Fruit fly (Drosophila melanogaster) whole organism, prepupa: ENCODE results near the gene Sulf1.
A peak's percentile ranks its signal among the peaks of the same experiment; 100 is the strongest.

ENCODE experiments used
- Blimp-1 ChIP-seq: fragments of 200-800 bp; sonication (Bioruptor generic); optimal IDR thresholded peaks from 3 replicates; lab custom pipeline; 2017; ENCODE audit warnings: missing biosample characterization, missing genetic modification characterization, mild to moderate bottlenecking, moderate library complexity, missing genetic modification reagents
- CG10631 ChIP-seq: fragments of 200-800 bp; sonication (Bioruptor generic); optimal IDR thresholded peaks from 2 replicates; lab custom pipeline; 2016; ENCODE audit warnings: missing biosample characterization, missing genetic modification characterization
- CG11902 ChIP-seq: fragments of 200-800 bp; sonication (Bioruptor generic); optimal IDR thresholded peaks from 3 replicates; lab custom pipeline; 2016; ENCODE audit warnings: missing biosample characterization, missing genetic modification characterization
- CG16779 ChIP-seq: fragments of 200-800 bp; sonication (Bioruptor generic); optimal IDR thresholded peaks from 3 replicates; lab custom pipeline; 2017; ENCODE audit warnings: missing biosample characterization, mild to moderate bottlenecking, missing genetic modification characterization
- CG3032 ChIP-seq: fragments of 200-800 bp; optimal IDR thresholded peaks from 2 replicates; lab custom pipeline; 2019; ENCODE audit warnings: missing biosample characterization, mild to moderate bottlenecking, missing genetic modification characterization, moderate library complexity
- CG31627 ChIP-seq: fragments of 200-800 bp; sonication (Bioruptor generic); optimal IDR thresholded peaks from 3 replicates; lab custom pipeline; 2016; ENCODE audit warnings: missing biosample characterization, missing genetic modification characterization
- CG32006 ChIP-seq: fragments of 200-800 bp; sonication (Bioruptor generic); optimal IDR thresholded peaks from 3 replicates; lab custom pipeline; 2017; ENCODE audit warnings: missing biosample characterization, mild to moderate bottlenecking, missing genetic modification characterization
- CG34406 ChIP-seq: fragments of 200-800 bp; sonication (Bioruptor generic); optimal IDR thresholded peaks from 3 replicates; lab custom pipeline; 2016; ENCODE audit warnings: missing biosample characterization, missing genetic modification characterization
- CG6163 ChIP-seq: fragments of 200-800 bp; sonication (Bioruptor generic); IDR thresholded peaks from 3 replicates; pipeline ENCODE4 v1.3.6; 2022; ENCODE audit warnings: missing biosample characterization, missing genetic modification characterization
- CG6792 ChIP-seq: fragments of 200-800 bp; sonication (Bioruptor generic); optimal IDR thresholded peaks from 3 replicates; lab custom pipeline; 2016; ENCODE audit warnings: missing biosample characterization, missing genetic modification characterization
- CG6808 ChIP-seq: fragments of 200-800 bp; sonication (Bioruptor generic); optimal IDR thresholded peaks from 3 replicates; lab custom pipeline; 2017; ENCODE audit warnings: missing biosample characterization, missing genetic modification characterization, mild to moderate bottlenecking, moderate library complexity, missing genetic modification reagents
- CG6854 ChIP-seq: fragments of 200-800 bp; sonication (Bioruptor generic); optimal IDR thresholded peaks from 2 replicates; lab custom pipeline; 2017; ENCODE audit warnings: missing biosample characterization, mild to moderate bottlenecking, missing genetic modification characterization
- CG7368 ChIP-seq: fragments of 200-800 bp; sonication (Bioruptor generic); optimal IDR thresholded peaks from 3 replicates; lab custom pipeline; 2016; ENCODE audit warnings: missing biosample characterization, missing genetic modification characterization
- CG8119 ChIP-seq: fragments of 200-800 bp; sonication (Bioruptor generic); IDR thresholded peaks from 3 replicates; pipeline ENCODE4 v1.3.6; 2022; ENCODE audit warnings: missing biosample characterization, missing genetic modification characterization
- CG8319 ChIP-seq: fragments of 200-800 bp; sonication (Bioruptor generic); optimal IDR thresholded peaks from 3 replicates; lab custom pipeline; 2016; ENCODE audit warnings: missing biosample characterization, missing genetic modification characterization
- CG9139 ChIP-seq: fragments of 200-800 bp; sonication (Bioruptor generic); optimal IDR thresholded peaks from 3 replicates; lab custom pipeline; 2017; ENCODE audit warnings: missing biosample characterization, mild to moderate bottlenecking, missing genetic modification characterization
- Eip75B ChIP-seq: fragments of 200-800 bp; sonication (Bioruptor generic); optimal IDR thresholded peaks from 3 replicates; lab custom pipeline; 2016; ENCODE audit warnings: missing biosample characterization, missing genetic modification characterization
- Eip78C ChIP-seq: fragments of 200-800 bp; sonication (Bioruptor generic); peaks from one replicate; lab custom pipeline; 2016; ENCODE audit warnings: missing biosample characterization, missing genetic modification characterization
- Ets21C ChIP-seq: fragments of 200-800 bp; sonication (Bioruptor generic); optimal IDR thresholded peaks from 3 replicates; lab custom pipeline; 2016; ENCODE audit warnings: missing biosample characterization, missing genetic modification characterization
- Gug ChIP-seq: fragments of 200-800 bp; sonication (Bioruptor generic); IDR thresholded peaks from 2 replicates; pipeline ENCODE4 v1.3.6; 2022; ENCODE audit warnings: missing biosample characterization, missing genetic modification characterization
- Hr39 ChIP-seq: fragments of 200-800 bp; sonication (Bioruptor generic); optimal IDR thresholded peaks from 2 replicates; lab custom pipeline; 2016; ENCODE audit warnings: missing biosample characterization, missing genetic modification characterization
- Smox ChIP-seq: fragments of 200-800 bp; sonication (Bioruptor generic); optimal IDR thresholded peaks from 3 replicates; lab custom pipeline; 2016; ENCODE audit warnings: missing biosample characterization, missing genetic modification characterization
- Sox102F ChIP-seq: fragments of 200-800 bp; sonication (Bioruptor generic); optimal IDR thresholded peaks from 2 replicates; lab custom pipeline; 2016; ENCODE audit warnings: missing biosample characterization, mild to moderate bottlenecking, missing genetic modification characterization
- achi ChIP-seq: fragments of 200-800 bp; sonication (Bioruptor generic); optimal IDR thresholded peaks from 3 replicates; lab custom pipeline; 2016; ENCODE audit warnings: missing biosample characterization, missing genetic modification characterization
- acj6 ChIP-seq: fragments of 200-800 bp; sonication (Bioruptor generic); optimal IDR thresholded peaks from 3 replicates; lab custom pipeline; 2016; ENCODE audit warnings: missing biosample characterization, missing genetic modification characterization
- dsx ChIP-seq: fragments of 200-800 bp; optimal IDR thresholded peaks from 3 replicates; lab custom pipeline; 2019; ENCODE audit warnings: missing biosample characterization, mild to moderate bottlenecking, missing genetic modification characterization, moderate library complexity; ENCODE audit not compliant: poor library complexity, severe bottlenecking
- eg ChIP-seq: fragments of 200-800 bp; sonication (Bioruptor generic); IDR thresholded peaks from 3 replicates; pipeline ENCODE4 v1.3.6; 2022; ENCODE audit warnings: missing biosample characterization, missing genetic modification characterization
- esn ChIP-seq: fragments of 200-800 bp; sonication (Bioruptor generic); optimal IDR thresholded peaks from 2 replicates; lab custom pipeline; 2016; ENCODE audit warnings: missing biosample characterization, mild to moderate bottlenecking, missing genetic modification characterization, moderate library complexity
- fd59A ChIP-seq: fragments of 200-800 bp; sonication (Bioruptor generic); optimal IDR thresholded peaks from 2 replicates; lab custom pipeline; 2017; ENCODE audit warnings: missing biosample characterization, mild to moderate bottlenecking, missing genetic modification characterization, missing genetic modification reagents
- fkh ChIP-seq: fragments of 200-800 bp; sonication (Bioruptor generic); optimal IDR thresholded peaks from 3 replicates; lab custom pipeline; 2017; ENCODE audit warnings: missing biosample characterization, mild to moderate bottlenecking, missing genetic modification characterization, moderate library complexity
- net ChIP-seq: fragments of 200-800 bp; sonication (Bioruptor generic); optimal IDR thresholded peaks from 3 replicates; lab custom pipeline; 2016; ENCODE audit warnings: missing biosample characterization, missing genetic modification characterization
- salr ChIP-seq, 2 experiments: fragments of 200-800 bp; sonication (Bioruptor generic); optimal IDR thresholded peaks; 3 replicates each; lab custom pipeline; 2016 to 2018; ENCODE audit warnings: missing biosample characterization in 2 of 2, missing genetic modification characterization in 2 of 2, mild to moderate bottlenecking in 1 of 2
- svp ChIP-seq: fragments of 200-800 bp; sonication (Bioruptor generic); peaks from one replicate; lab custom pipeline; 2016; ENCODE audit warnings: missing biosample characterization, missing genetic modification characterization
- vri ChIP-seq: fragments of 200-800 bp; sonication (Bioruptor generic); optimal IDR thresholded peaks from 3 replicates; lab custom pipeline; 2016; ENCODE audit warnings: missing biosample characterization, mild to moderate bottlenecking, missing genetic modification characterization

Sulf1 gene

dm6 chr3R:16368288-16368687 is 28.9 kb upstream of the Sulf1 start, which contains the start of gene js (continued):
- TF ChIP-seq CG9139 (GFP tag; lab: Kevin White, UChicago): no peak
- TF ChIP-seq CG7368 (GFP tag; lab: Kevin White, UChicago): peak; percentile 30
- no peak for TF ChIP-seq Blimp-1 (GFP tag; lab: Kevin White, UChicago)
- TF ChIP-seq CG3032 (tag; lab: Kevin White, UChicago): no peak
- TF ChIP-seq Eip78C: no peak
- peak; percentile 91 for TF ChIP-seq CG32006 (GFP tag; lab: Kevin White, UChicago)
- TF ChIP-seq Eip75B (GFP tag; lab: Kevin White, UChicago): no peak

- TF ChIP-seq Hr39 (no peak), CG10631 (no peak), Ets21C (GFP tag; lab: Kevin White, UChicago) (no peak)
Observed at dm6 chr3R:16360008-16360407, 20.6 kb upstream of the Sulf1 start, which contains the start of gene CG42446. CG42446 (minus strand) TSS chr3R:16360108.

dm6 chr3R:16359098-16359497 is 19.7 kb upstream of the Sulf1 start, which contains the start of gene CG17931:
CG17931 (minus strand) TSS chr3R:16359466.
- TF ChIP-seq Gug (no peak), CG31627 (no peak), Eip78C (no peak), achi (GFP tag; lab: Kevin White, UChicago) (peak; percentile 98), dsx (GFP tag; lab: Kevin White, UChicago) (peak; percentile 74), net (no peak), CG6808 (GFP tag; lab: Kevin White, UChicago) (peak; percentile 100), fd59A (no peak)

- no peak for TF ChIP-seq Gug
- 0 out of 3 replicates have a peak, but pooled peaks have one; percentile 15 for TF ChIP-seq CG6163 (GFP tag; lab: Robert Waterston, UW)
- peak; percentile 73 for TF ChIP-seq CG6854
- peak; percentile 33 for TF ChIP-seq CG16779 (tag; lab: Kevin White, UChicago)
- peak; percentile 24; the same call in 1 of the 3 replicates for TF ChIP-seq eg (GFP tag; lab: Robert Waterston, UW)
- TF ChIP-seq, all 60 proteins: peak for 4
Observed at dm6 chr3R:16356863-16357215, 17.5 kb upstream of the Sulf1 start, which contains the start of gene CG10311. CG10311 (minus strand) TSS chr3R:16357015.

dm6 chr3R:16356215-16356862 is 17.0 kb upstream of the Sulf1 start:
- TF ChIP-seq fd59A: no peak
- TF ChIP-seq salr (GFP tag; optimal IDR thresholded peaks at IDR 0.05; lab: Kevin White, UChicago): peak in 1 of 2 experiments; percentile 23
- peak; percentile 9 for TF ChIP-seq net
- no peak for TF ChIP-seq CG8119 (GFP tag; lab: Robert Waterston, UW)
- TF ChIP-seq dsx (GFP tag; lab: Kevin White, UChicago): no peak
- no peak for TF ChIP-seq esn
- TF ChIP-seq CG31627: no peak
- TF ChIP-seq Eip78C: peak; percentile 1
- peak; percentile 94 for TF ChIP-seq svp (GFP tag; lab: Kevin White, UChicago)
- TF ChIP-seq CG34406: no peak
- TF ChIP-seq Smox: no peak
- no peak for TF ChIP-seq vri (GFP tag; lab: Kevin White, UChicago)

dm6 chr3R:16355393-16355943 is 16.1 kb upstream of the Sulf1 start:
- no peak for TF ChIP-seq acj6 (GFP tag; lab: Kevin White, UChicago)
- TF ChIP-seq CG8319 (GFP tag; lab: Kevin White, UChicago): no peak
- TF ChIP-seq svp (GFP tag; lab: Kevin White, UChicago): peak; percentile 13
- no peak for TF ChIP-seq esn
- TF ChIP-seq CG10631: no peak
- TF ChIP-seq CG16779 (tag; lab: Kevin White, UChicago): no peak
- TF ChIP-seq Sox102F: no peak
- TF ChIP-seq CG11902 (GFP tag; lab: Kevin White, UChicago): no peak
- TF ChIP-seq fkh (GFP tag; lab: Kevin White, UChicago): peak; percentile 16
- no peak for TF ChIP-seq CG6854
- no peak for TF ChIP-seq Eip78C
- TF ChIP-seq CG6792 (GFP tag; lab: Kevin White, UChicago): no peak
- no peak for TF ChIP-seq net
